Worm (Caenorhabditis elegans) whole organism, mixed stage, embryonic: ENCODE data around the gene gei-1.

Experiments used
- blmp-1 ChIP-seq: fragments of 150-350 bp; optimal IDR thresholded peaks from 2 replicates; lab custom pipeline; 2014; ENCODE audit warnings: missing biosample characterization, missing genetic modification characterization
- elt-1 ChIP-seq: sonication (generic microtip); optimal IDR thresholded peaks from 2 replicates; lab custom pipeline; 2017; ENCODE audit warnings: missing genetic modification characterization, mild to moderate bottlenecking, missing compliant biosample characterization, antibody characterized with exemption, moderate library complexity, borderline replicate concordance; ENCODE audit not compliant: insufficient read depth
- flh-1 ChIP-seq: fragments of 200-800 bp; sonication (Bioruptor generic); optimal IDR thresholded peaks from 2 replicates; lab custom pipeline; 2018; ENCODE audit warnings: mild to moderate bottlenecking, missing genetic modification characterization, moderate library complexity, missing compliant biosample characterization
- lin-32 ChIP-seq: fragments of 200-800 bp; sonication (Bioruptor generic); optimal IDR thresholded peaks from 2 replicates; lab custom pipeline; 2018; ENCODE audit warnings: mild to moderate bottlenecking, missing genetic modification characterization, missing compliant biosample characterization
- mab-5 ChIP-seq: fragments of 150-350 bp; optimal IDR thresholded peaks from 2 replicates; lab custom pipeline; 2014; ENCODE audit warnings: missing biosample characterization, missing genetic modification characterization
- nhr-12 ChIP-seq: fragments of 150-350 bp; optimal IDR thresholded peaks from 2 replicates; lab custom pipeline; 2014; ENCODE audit warnings: missing biosample characterization, missing genetic modification characterization
- nhr-237 ChIP-seq: fragments of 150-350 bp; optimal IDR thresholded peaks from 2 replicates; lab custom pipeline; 2014; ENCODE audit warnings: missing biosample characterization, missing genetic modification characterization
- nhr-76 ChIP-seq: sonication (generic microtip); optimal IDR thresholded peaks from 2 replicates; lab custom pipeline; 2017; ENCODE audit warnings: missing biosample characterization, missing genetic modification characterization
- pha-4 ChIP-seq: fragments of 150-350 bp; optimal IDR thresholded peaks from 2 replicates; lab custom pipeline; 2018; ENCODE audit warnings: missing biosample characterization, missing genetic modification reagents, missing genetic modification characterization
- sem-2 ChIP-seq: fragments of 200-800 bp; sonication (Bioruptor generic); optimal IDR thresholded peaks from 2 replicates; lab custom pipeline; 2018; ENCODE audit warnings: mild to moderate bottlenecking, missing genetic modification characterization, missing compliant biosample characterization
- snpc-4 ChIP-seq: fragments of 150-350 bp; optimal IDR thresholded peaks from 2 replicates; lab custom pipeline; 2014; ENCODE audit warnings: missing biosample characterization, missing genetic modification characterization
- unc-39 ChIP-seq: fragments of 150-350 bp; optimal IDR thresholded peaks from 2 replicates; lab custom pipeline; 2014; ENCODE audit warnings: missing biosample characterization, missing genetic modification characterization

DNA sequence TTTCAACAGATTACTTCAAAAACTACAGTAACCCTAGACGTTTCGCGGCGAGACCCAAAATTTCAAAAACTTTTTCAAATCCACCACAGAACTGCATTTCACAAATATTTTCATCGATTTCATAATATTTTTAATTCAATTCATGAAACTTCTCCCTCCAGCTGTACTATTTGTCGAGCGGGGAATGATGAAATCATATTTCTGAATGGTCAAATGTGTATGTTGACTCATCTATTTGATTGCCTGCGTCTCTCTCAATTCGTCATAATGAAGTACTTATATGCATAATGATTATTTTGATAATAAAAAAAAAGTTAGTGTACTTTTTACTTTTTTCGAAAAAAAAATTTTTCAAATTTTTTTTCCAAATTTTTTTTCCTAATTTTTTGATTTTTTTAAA lies 38.4 kb upstream of the gei-1 start:
- TF ChIP-seq nhr-76 (no peak), flh-1 (GFP tag; lab: Kevin White, UChicago) (no peak), unc-39 (tag; lab: Kevin White, UChicago) (no peak), blmp-1 (tag; lab: Kevin White, UChicago) (no peak), sem-2 (GFP tag; lab: Kevin White, UChicago) (no peak), lin-32 (GFP tag; lab: Kevin White, UChicago) (no peak), snpc-4 (tag; lab: Kevin White, UChicago) (no peak), nhr-237 (tag; lab: Kevin White, UChicago) (no peak), pha-4 (no peak), elt-1 (tag; lab: Kevin White, UChicago) (no peak), nhr-12 (tag; lab: Kevin White, UChicago) (no peak), mab-5 (tag; lab: Kevin White, UChicago) (no peak)
